Fruit fly (Drosophila melanogaster): Measurements from ENCODE around the gene Dd.

Dd gene

dm6 chrX:21319202-21319772 is 4.5 kb downstream of the Dd start, which contains the start of the genes SLIRP1 and anox (continued):
- TF ChIP-seq vri (GFP tag; optimal IDR thresholded peaks at IDR 0.05) (peak; percentile 54), Gug (GFP tag; IDR thresholded peaks at IDR 0.05) (peak; percentile 77), CG6163 (GFP tag; IDR thresholded peaks at IDR 0.05) (peak; percentile 64; the same call in 1 of the 3 replicates), esn (GFP tag; optimal IDR thresholded peaks at IDR 0.05) (peak; percentile 92), CG7368 (GFP tag; optimal IDR thresholded peaks at IDR 0.05) (peak; percentile 70), topi (GFP tag; optimal IDR thresholded peaks at IDR 0.05) (peak; percentile 90), CG6808 (GFP tag; optimal IDR thresholded peaks at IDR 0.05) (peak; percentile 86), lz (GFP tag; optimal IDR thresholded peaks at IDR 0.05) (peak; percentile 91), Hr38 (GFP tag; optimal IDR thresholded peaks at IDR 0.05) (no peak), CG3032 (tag; optimal IDR thresholded peaks at IDR 0.05) (peak; percentile 90), CG11294 (GFP tag; IDR thresholded peaks at IDR 0.05) (peak; percentile 55; the same call in 1 of the 2 replicates), CG4318 (GFP tag; optimal IDR thresholded peaks at IDR 0.05) (no peak), fd85E (GFP tag; optimal IDR thresholded peaks at IDR 0.05) (no peak), CG10631 (GFP tag; optimal IDR thresholded peaks at IDR 0.05) (peak; percentile 89), CG6854 (GFP tag; optimal IDR thresholded peaks at IDR 0.05) (peak; percentile 71), Eip78C (GFP tag) (peak; percentile 96), Smox (GFP tag; optimal IDR thresholded peaks at IDR 0.05) (peak; percentile 88), spab (GFP tag; optimal IDR thresholded peaks at IDR 0.05) (peak; percentile 81), CG10669 (GFP tag; optimal IDR thresholded peaks at IDR 0.05) (peak; percentile 92), OdsH (GFP tag; optimal IDR thresholded peaks at IDR 0.05) (peak; percentile 87), CG34406 (GFP tag; optimal IDR thresholded peaks at IDR 0.05) (peak; percentile 84)

DNA sequence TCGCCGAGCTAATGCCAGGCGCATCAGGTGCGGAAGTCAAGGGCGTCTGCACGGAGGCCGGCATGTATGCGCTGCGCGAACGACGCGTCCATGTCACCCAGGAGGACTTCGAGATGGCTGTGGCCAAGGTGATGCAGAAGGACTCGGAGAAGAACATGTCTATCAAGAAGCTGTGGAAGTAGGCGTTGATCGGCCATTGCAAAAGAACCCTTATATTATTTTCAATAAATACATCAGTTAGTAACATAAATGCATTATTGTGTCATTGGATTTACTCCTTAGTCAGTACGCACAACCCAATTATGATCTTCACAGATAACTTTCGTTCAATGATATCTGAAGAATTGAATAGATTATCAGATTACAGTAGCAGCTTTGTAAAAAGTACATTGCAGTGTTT is 6.4 kb downstream of the Dd start, which contains the start of gene CG1801:
Gene CG1801, minus strand, starts transcription at position 101 of the 400 bp plus-strand sequence.
- TF ChIP-seq CG15336 (GFP tag; IDR thresholded peaks at IDR 0.05) (no peak), dsx (GFP tag; optimal IDR thresholded peaks at IDR 0.05; ENCODE audit: poor library complexity, severe bottlenecking) (no peak), CG6163 (GFP tag; IDR thresholded peaks at IDR 0.05) (no peak), Eip93F (GFP tag; optimal IDR thresholded peaks at IDR 0.05) (no peak), Eip78C (GFP tag) (no peak), CG6854 (GFP tag; optimal IDR thresholded peaks at IDR 0.05) (no peak), Ets96B (tag; optimal IDR thresholded peaks at IDR 0.05) (no peak), pdm3 (GFP tag; optimal IDR thresholded peaks at IDR 0.05) (no peak), OdsH (GFP tag; optimal IDR thresholded peaks at IDR 0.05) (no peak), CG3919 (GFP tag; optimal IDR thresholded peaks at IDR 0.05) (no peak), vri (GFP tag; optimal IDR thresholded peaks at IDR 0.05) (no peak), dac (GFP tag; optimal IDR thresholded peaks at IDR 0.05) (no peak), Eip75B (GFP tag; optimal IDR thresholded peaks at IDR 0.05) (no peak), Hr4 (GFP tag; optimal IDR thresholded peaks at IDR 0.05) (no peak)

dm6 chrX:21315852-21316251 is 8.0 kb downstream of the Dd start, which contains the start of gene Rpt6:
TSS of gene Rpt6 (plus strand) at chrX:21316052.
- peak; percentile 13 for TF ChIP-seq esn (GFP tag; optimal IDR thresholded peaks at IDR 0.05)
- peak; percentile 38 for TF ChIP-seq CG6854 (GFP tag; optimal IDR thresholded peaks at IDR 0.05)
- no peak for TF ChIP-seq Sox15 (GFP tag; optimal IDR thresholded peaks at IDR 0.05)
- TF ChIP-seq Sox14 (GFP tag; optimal IDR thresholded peaks at IDR 0.05), result peak; percentile 16
- peak; percentile 59 for TF ChIP-seq Eip78C (GFP tag)
- TF ChIP-seq svp (GFP tag), result no peak
- no peak for TF ChIP-seq CG15336 (GFP tag; IDR thresholded peaks at IDR 0.05)
- peak; percentile 2 for TF ChIP-seq lz (GFP tag; optimal IDR thresholded peaks at IDR 0.05)

dm6 chrX:21306485-21307142 is 17.2 kb downstream of the Dd start, which contains the start of gene Abca3:
TSS of gene Abca3 (minus strand) at chrX:21306665.
- no peak for TF ChIP-seq lz (GFP tag; optimal IDR thresholded peaks at IDR 0.05)
- no peak for TF ChIP-seq ss (GFP tag; optimal IDR thresholded peaks at IDR 0.05)
- TF ChIP-seq Ets21C (GFP tag; optimal IDR thresholded peaks at IDR 0.05), result no peak
- no peak for TF ChIP-seq CG3919 (GFP tag; optimal IDR thresholded peaks at IDR 0.05)
- no peak for TF ChIP-seq spab (GFP tag; optimal IDR thresholded peaks at IDR 0.05)
- no peak for TF ChIP-seq acj6 (GFP tag; optimal IDR thresholded peaks at IDR 0.05)
- TF ChIP-seq pdm3 (GFP tag; optimal IDR thresholded peaks at IDR 0.05), result no peak
- TF ChIP-seq CG1621 (tag; optimal IDR thresholded peaks at IDR 0.05), result no peak
- no peak for TF ChIP-seq dac (GFP tag; optimal IDR thresholded peaks at IDR 0.05)
- TF ChIP-seq Hr39 (GFP tag; optimal IDR thresholded peaks at IDR 0.05), result peak; percentile 7
- TF ChIP-seq Eip78C (GFP tag), result peak; percentile 43
- no peak for TF ChIP-seq dsx (GFP tag; optimal IDR thresholded peaks at IDR 0.05; ENCODE audit: poor library complexity, severe bottlenecking)
- no peak for TF ChIP-seq CG4318 (GFP tag; optimal IDR thresholded peaks at IDR 0.05)
- TF ChIP-seq Eip75B (GFP tag; optimal IDR thresholded peaks at IDR 0.05), result no peak
- no peak for TF ChIP-seq cyc (GFP tag; optimal IDR thresholded peaks at IDR 0.05)
- TF ChIP-seq achi (GFP tag; optimal IDR thresholded peaks at IDR 0.05), result no peak
- no peak for TF ChIP-seq CG3032 (tag; optimal IDR thresholded peaks at IDR 0.05)
- no peak for TF ChIP-seq Sox15 (GFP tag; optimal IDR thresholded peaks at IDR 0.05)
- no peak for TF ChIP-seq fd59A (GFP tag; optimal IDR thresholded peaks at IDR 0.05)
- TF ChIP-seq Gug (GFP tag; IDR thresholded peaks at IDR 0.05), result no peak
- peak in 1 of 2 experiments; percentile 23 for TF ChIP-seq salr (GFP tag; optimal IDR thresholded peaks at IDR 0.05)
